Worm (Caenorhabditis elegans) whole organism, mixed stage, embryonic: ENCODE results near the gene R04D3.3.

Experiments
- M03D4.4 ChIP-seq: sonication (generic microtip); optimal IDR thresholded peaks from 2 replicates; lab custom pipeline; 2017; ENCODE audit warnings: mild to moderate bottlenecking, missing genetic modification characterization, missing compliant biosample characterization
- bed-3 ChIP-seq: fragments of 200-800 bp; sonication (Bioruptor generic); optimal IDR thresholded peaks from 3 replicates; lab custom pipeline; 2018; ENCODE audit warnings: mild to moderate bottlenecking, missing genetic modification characterization, moderate library complexity, missing compliant biosample characterization
- blmp-1 ChIP-seq: fragments of 150-350 bp; optimal IDR thresholded peaks from 2 replicates; lab custom pipeline; 2014; ENCODE audit warnings: missing biosample characterization, missing genetic modification characterization
- ceh-43 ChIP-seq: fragments of 200-800 bp; sonication (Bioruptor generic); optimal IDR thresholded peaks from 2 replicates; lab custom pipeline; 2018; ENCODE audit warnings: mild to moderate bottlenecking, missing genetic modification characterization, moderate library complexity, missing compliant biosample characterization
- ceh-83 ChIP-seq: fragments of 200-800 bp; sonication (Bioruptor generic); optimal IDR thresholded peaks from 2 replicates; lab custom pipeline; 2018; ENCODE audit warnings: mild to moderate bottlenecking, missing genetic modification characterization, missing compliant biosample characterization
- cnd-1 ChIP-seq: fragments of 200-800 bp; sonication (Bioruptor generic); optimal IDR thresholded peaks from 2 replicates; lab custom pipeline; 2018; ENCODE audit warnings: mild to moderate bottlenecking, missing genetic modification characterization, missing compliant biosample characterization
- drap-1 ChIP-seq: fragments of 200-800 bp; sonication (Bioruptor generic); optimal IDR thresholded peaks from 3 replicates; lab custom pipeline; 2018; ENCODE audit warnings: mild to moderate bottlenecking, missing genetic modification characterization, missing compliant biosample characterization
- elt-1 ChIP-seq: sonication (generic microtip); optimal IDR thresholded peaks from 2 replicates; lab custom pipeline; 2017; ENCODE audit warnings: missing genetic modification characterization, mild to moderate bottlenecking, missing compliant biosample characterization, antibody characterized with exemption, moderate library complexity, borderline replicate concordance; ENCODE audit not compliant: insufficient read depth
- elt-3 ChIP-seq: fragments of 150-350 bp; optimal IDR thresholded peaks from 2 replicates; lab custom pipeline; 2014; ENCODE audit warnings: missing biosample characterization, missing genetic modification characterization
- flh-1 ChIP-seq: fragments of 200-800 bp; sonication (Bioruptor generic); optimal IDR thresholded peaks from 2 replicates; lab custom pipeline; 2018; ENCODE audit warnings: mild to moderate bottlenecking, missing genetic modification characterization, moderate library complexity, missing compliant biosample characterization
- ham-2 ChIP-seq: fragments of 200-800 bp; sonication (Bioruptor generic); optimal IDR thresholded peaks from 2 replicates; lab custom pipeline; 2018; ENCODE audit warnings: mild to moderate bottlenecking, missing genetic modification characterization, missing compliant biosample characterization
- hlh-1 ChIP-seq: fragments of 150-350 bp; optimal IDR thresholded peaks from 2 replicates; lab custom pipeline; 2014; ENCODE audit warnings: missing biosample characterization, missing genetic modification reagents, missing genetic modification characterization
- lin-13 ChIP-seq: fragments of 150-350 bp; optimal IDR thresholded peaks from 2 replicates; lab custom pipeline; 2014; ENCODE audit warnings: missing biosample characterization, missing genetic modification characterization
- lin-32 ChIP-seq: fragments of 200-800 bp; sonication (Bioruptor generic); optimal IDR thresholded peaks from 2 replicates; lab custom pipeline; 2018; ENCODE audit warnings: mild to moderate bottlenecking, missing genetic modification characterization, missing compliant biosample characterization
- lsy-2 ChIP-seq: fragments of 150-350 bp; optimal IDR thresholded peaks from 2 replicates; lab custom pipeline; 2014; ENCODE audit warnings: missing biosample characterization, missing genetic modification characterization
- mab-5 ChIP-seq: fragments of 150-350 bp; optimal IDR thresholded peaks from 2 replicates; lab custom pipeline; 2014; ENCODE audit warnings: missing biosample characterization, missing genetic modification characterization
- mep-1 ChIP-seq: fragments of 150-350 bp; optimal IDR thresholded peaks from 2 replicates; lab custom pipeline; 2017; ENCODE audit warnings: missing biosample characterization, missing genetic modification reagents, missing genetic modification characterization, inconsistent platforms
- nhr-12 ChIP-seq: fragments of 150-350 bp; optimal IDR thresholded peaks from 2 replicates; lab custom pipeline; 2014; ENCODE audit warnings: missing biosample characterization, missing genetic modification characterization
- nhr-2 ChIP-seq: fragments of 150-350 bp; optimal IDR thresholded peaks from 2 replicates; lab custom pipeline; 2014; ENCODE audit warnings: missing biosample characterization, missing genetic modification characterization
- nhr-237 ChIP-seq: fragments of 150-350 bp; optimal IDR thresholded peaks from 2 replicates; lab custom pipeline; 2014; ENCODE audit warnings: missing biosample characterization, missing genetic modification characterization
- nhr-76 ChIP-seq: sonication (generic microtip); optimal IDR thresholded peaks from 2 replicates; lab custom pipeline; 2017; ENCODE audit warnings: missing biosample characterization, missing genetic modification characterization
- pha-4 ChIP-seq: fragments of 150-350 bp; optimal IDR thresholded peaks from 2 replicates; lab custom pipeline; 2018; ENCODE audit warnings: missing biosample characterization, missing genetic modification reagents, missing genetic modification characterization
- snpc-4 ChIP-seq: fragments of 150-350 bp; optimal IDR thresholded peaks from 2 replicates; lab custom pipeline; 2014; ENCODE audit warnings: missing biosample characterization, missing genetic modification characterization
- sptf-1 ChIP-seq: sonication (generic microtip); optimal IDR thresholded peaks from 2 replicates; lab custom pipeline; 2017; ENCODE audit warnings: mild to moderate bottlenecking, missing genetic modification characterization, moderate library complexity, missing compliant biosample characterization
- tbx-8 ChIP-seq: fragments of 200-800 bp; sonication (Bioruptor generic); optimal IDR thresholded peaks from 2 replicates; lab custom pipeline; 2018; ENCODE audit warnings: mild to moderate bottlenecking, missing genetic modification characterization, moderate library complexity, missing compliant biosample characterization
- unc-120 ChIP-seq: sonication (generic microtip); optimal IDR thresholded peaks from 2 replicates; lab custom pipeline; 2017; ENCODE audit warnings: missing genetic modification characterization, missing compliant biosample characterization; ENCODE audit not compliant: poor library complexity, severe bottlenecking
- unc-39 ChIP-seq: fragments of 150-350 bp; optimal IDR thresholded peaks from 2 replicates; lab custom pipeline; 2014; ENCODE audit warnings: missing biosample characterization, missing genetic modification characterization
- unc-62 ChIP-seq: fragments of 150-350 bp; optimal IDR thresholded peaks from 2 replicates; lab custom pipeline; 2014; ENCODE audit warnings: missing biosample characterization, missing genetic modification reagents, missing genetic modification characterization
- ztf-11 ChIP-seq: fragments of 150-350 bp; optimal IDR thresholded peaks from 2 replicates; lab custom pipeline; 2014; ENCODE audit warnings: missing biosample characterization, missing genetic modification characterization

R04D3.3 gene

ce11 chrX:13290531-13290930, at the start of gene R04D3.3:
Gene R04D3.3, minus strand, starts transcription at chrX:13290631.
- TF ChIP-seq ceh-83 (GFP tag; lab: Kevin White, UChicago), result no peak
- TF ChIP-seq lsy-2 (tag; lab: Kevin White, UChicago), result no peak
- no peak for TF ChIP-seq elt-1 (tag; lab: Kevin White, UChicago)
- TF ChIP-seq nhr-2 (tag; lab: Kevin White, UChicago), result no peak
- no peak for TF ChIP-seq mep-1
- TF ChIP-seq unc-120 (tag; lab: Kevin White, UChicago), result no peak

ce11 chrX:13339029-13339626, 48.7 kb upstream of the R04D3.3 start:
- TF ChIP-seq sptf-1 (tag; lab: Kevin White, UChicago) (no peak), M03D4.4 (tag; lab: Kevin White, UChicago) (no peak), ham-2 (GFP tag; lab: Kevin White, UChicago) (no peak), mab-5 (tag; lab: Kevin White, UChicago) (no peak), unc-120 (tag; lab: Kevin White, UChicago) (no peak), elt-1 (tag; lab: Kevin White, UChicago) (no peak)

ce11 chrX:13337728-13338127, 47.3 kb upstream of the R04D3.3 start, which contains the start of gene ptr-24:
Gene ptr-24, plus strand, starts transcription at chrX:13338028.
- TF ChIP-seq unc-120 (tag; lab: Kevin White, UChicago) (no peak), blmp-1 (tag; lab: Kevin White, UChicago) (no peak), sptf-1 (tag; lab: Kevin White, UChicago) (no peak), nhr-2 (tag; lab: Kevin White, UChicago) (no peak), bed-3 (no peak), mab-5 (tag; lab: Kevin White, UChicago) (no peak), lin-32 (no peak), nhr-237 (tag; lab: Kevin White, UChicago) (no peak), tbx-8 (GFP tag; lab: Kevin White, UChicago) (no peak), unc-62 (GFP tag; lab: Kevin White, UChicago) (no peak), lsy-2 (tag; lab: Kevin White, UChicago) (no peak), mep-1 (no peak), ham-2 (GFP tag; lab: Kevin White, UChicago) (no peak), flh-1 (no peak), drap-1 (GFP tag; lab: Kevin White, UChicago) (no peak), cnd-1 (no peak), ceh-43 (GFP tag; lab: Kevin White, UChicago) (no peak), pha-4 (tag; lab: Kevin White, UChicago) (no peak), nhr-12 (no peak)

- no peak for TF ChIP-seq ztf-11 (tag; lab: Kevin White, UChicago)
- TF ChIP-seq drap-1 (GFP tag; lab: Kevin White, UChicago), result no peak
- no peak for TF ChIP-seq elt-3
Observed at ce11 chrX:13337000-13337399, 46.6 kb upstream of the R04D3.3 start.

ce11 chrX:13333835-13334234, 43.4 kb upstream of the R04D3.3 start, which contains the start of gene F46G10.4:
Gene F46G10.4, plus strand, starts transcription at chrX:13334046.
- TF ChIP-seq hlh-1 (tag; lab: Kevin White, UChicago) (no peak), unc-39 (tag; lab: Kevin White, UChicago) (no peak), lin-32 (no peak), elt-3 (no peak), tbx-8 (GFP tag; lab: Kevin White, UChicago) (no peak), snpc-4 (tag; lab: Kevin White, UChicago) (no peak), nhr-76 (tag; lab: Kevin White, UChicago) (no peak)

ce11 chrX:13331386-13331785, 41.0 kb upstream of the R04D3.3 start, which contains the start of gene sir-2.3:
Gene sir-2.3, plus strand, starts transcription at chrX:13331686.
- TF ChIP-seq nhr-12 (no peak), elt-3 (no peak), hlh-1 (tag; lab: Kevin White, UChicago) (no peak), nhr-2 (tag; lab: Kevin White, UChicago) (no peak), lin-32 (no peak), unc-39 (tag; lab: Kevin White, UChicago) (no peak), lin-13 (tag; lab: Kevin White, UChicago) (no peak)
